Worm (Caenorhabditis elegans) whole organism, L2 larva: ENCODE measurements around the gene nuc-1.

Experiments used
- C34F6.9 ChIP-seq: fragments of 150-350 bp; optimal IDR thresholded peaks from 2 replicates; lab custom pipeline; 2014; ENCODE audit warnings: missing biosample characterization, missing genetic modification characterization
- F13H6.1 ChIP-seq: sonication (generic microtip); optimal IDR thresholded peaks from 2 replicates; lab custom pipeline; 2016; ENCODE audit warnings: missing genetic modification characterization, missing compliant biosample characterization
- R02D3.7 ChIP-seq: fragments of 150-350 bp; optimal IDR thresholded peaks from 2 replicates; lab custom pipeline; 2014; ENCODE audit warnings: missing biosample characterization, missing genetic modification characterization
- Y55F3AM.14 ChIP-seq: fragments of 200-800 bp; sonication (Bioruptor generic); optimal IDR thresholded peaks from 2 replicates; lab custom pipeline; 2018; ENCODE audit warnings: mild to moderate bottlenecking, missing genetic modification characterization, missing compliant biosample characterization
- alr-1 ChIP-seq: fragments of 150-350 bp; optimal IDR thresholded peaks from 2 replicates; lab custom pipeline; 2014; ENCODE audit warnings: missing biosample characterization, missing genetic modification characterization
- aly-2 ChIP-seq: fragments of 150-350 bp; optimal IDR thresholded peaks from 2 replicates; lab custom pipeline; 2014; ENCODE audit warnings: missing biosample characterization, missing genetic modification characterization
- blmp-1 ChIP-seq: sonication (generic microtip); optimal IDR thresholded peaks from 2 replicates; lab custom pipeline; 2017; ENCODE audit warnings: missing genetic modification characterization, mild to moderate bottlenecking, missing compliant biosample characterization, antibody characterized with exemption, moderate library complexity; ENCODE audit not compliant: insufficient read depth
- ceh-82 ChIP-seq: fragments of 150-350 bp; optimal IDR thresholded peaks from 2 replicates; lab custom pipeline; 2014; ENCODE audit warnings: missing biosample characterization, missing genetic modification characterization
- crh-2 ChIP-seq: sonication (generic microtip); optimal IDR thresholded peaks from 2 replicates; lab custom pipeline; 2017; ENCODE audit warnings: missing biosample characterization, missing genetic modification characterization
- dmd-4 ChIP-seq: sonication (generic microtip); optimal IDR thresholded peaks from 2 replicates; lab custom pipeline; 2017; ENCODE audit warnings: missing biosample characterization, missing genetic modification characterization
- egl-27 ChIP-seq: sonication (generic microtip); optimal IDR thresholded peaks from 3 replicates; lab custom pipeline; 2017; ENCODE audit warnings: missing biosample characterization, missing genetic modification reagents, missing genetic modification characterization
- elt-1 ChIP-seq: fragments of 150-350 bp; optimal IDR thresholded peaks from 2 replicates; lab custom pipeline; 2014; ENCODE audit warnings: missing biosample characterization, missing genetic modification characterization
- elt-3 ChIP-seq: sonication (generic microtip); optimal IDR thresholded peaks from 2 replicates; lab custom pipeline; 2017; ENCODE audit warnings: missing biosample characterization, missing genetic modification characterization
- fos-1 ChIP-seq: fragments of 150-350 bp; optimal IDR thresholded peaks from 2 replicates; lab custom pipeline; 2014; ENCODE audit warnings: missing biosample characterization, missing genetic modification characterization
- gmeb-1 ChIP-seq: fragments of 150-350 bp; optimal IDR thresholded peaks from 2 replicates; lab custom pipeline; 2014; ENCODE audit warnings: missing biosample characterization, missing genetic modification characterization
- lin-11 ChIP-seq: fragments of 150-350 bp; sonication (generic microtip); optimal IDR thresholded peaks from 2 replicates; lab custom pipeline; 2014; ENCODE audit warnings: missing biosample characterization, missing genetic modification characterization, inconsistent platforms, mixed read lengths
- lin-13 ChIP-seq: fragments of 150-350 bp; optimal IDR thresholded peaks from 2 replicates; lab custom pipeline; 2014; ENCODE audit warnings: missing biosample characterization, missing genetic modification reagents, missing genetic modification characterization
- lin-39 ChIP-seq: fragments of 150-350 bp; optimal IDR thresholded peaks from 2 replicates; lab custom pipeline; 2014; ENCODE audit warnings: missing biosample characterization, missing genetic modification reagents, missing genetic modification characterization
- mab-5 ChIP-seq: fragments of 150-350 bp; optimal IDR thresholded peaks from 2 replicates; lab custom pipeline; 2014; ENCODE audit warnings: missing biosample characterization, missing genetic modification characterization
- mdl-1 ChIP-seq, 2 experiments: fragments of 150-350 bp in 1 of 2; sonication (generic microtip) in 1 of 2; optimal IDR thresholded peaks; 2 replicates each; lab custom pipeline; 2017; ENCODE audit warnings: missing biosample characterization in 2 of 2, missing genetic modification characterization in 2 of 2
- nhr-10 ChIP-seq: sonication (generic microtip); optimal IDR thresholded peaks from 2 replicates; lab custom pipeline; 2017; ENCODE audit warnings: missing biosample characterization, missing genetic modification characterization
- nhr-11 ChIP-seq: fragments of 150-350 bp; optimal IDR thresholded peaks from 2 replicates; lab custom pipeline; 2014; ENCODE audit warnings: missing biosample characterization, missing genetic modification characterization
- nhr-12 ChIP-seq: fragments of 150-350 bp; optimal IDR thresholded peaks from 2 replicates; lab custom pipeline; 2014; ENCODE audit warnings: missing biosample characterization, missing genetic modification characterization
- nhr-129 ChIP-seq: fragments of 150-350 bp; optimal IDR thresholded peaks from 2 replicates; lab custom pipeline; 2014; ENCODE audit warnings: missing biosample characterization, missing genetic modification characterization
- nhr-21 ChIP-seq: fragments of 150-350 bp; optimal IDR thresholded peaks from 2 replicates; lab custom pipeline; 2014; ENCODE audit warnings: missing biosample characterization, missing genetic modification characterization
- nhr-23 ChIP-seq: fragments of 150-350 bp; optimal IDR thresholded peaks from 2 replicates; lab custom pipeline; 2014; ENCODE audit warnings: missing biosample characterization, missing genetic modification reagents, missing genetic modification characterization
- nhr-237 ChIP-seq: fragments of 150-350 bp; optimal IDR thresholded peaks from 2 replicates; lab custom pipeline; 2014; ENCODE audit warnings: missing biosample characterization, missing genetic modification characterization
- nhr-25 ChIP-seq: fragments of 150-350 bp; sonication (generic microtip); optimal IDR thresholded peaks from 3 replicates; lab custom pipeline; 2014; ENCODE audit warnings: missing biosample characterization, missing genetic modification characterization
- nhr-6 ChIP-seq: fragments of 150-350 bp; optimal IDR thresholded peaks from 2 replicates; lab custom pipeline; 2014; ENCODE audit warnings: missing biosample characterization, missing genetic modification characterization
- peb-1 ChIP-seq: fragments of 150-350 bp; optimal IDR thresholded peaks from 2 replicates; lab custom pipeline; 2014; ENCODE audit warnings: missing biosample characterization, missing genetic modification characterization
- sem-4 ChIP-seq: fragments of 150-350 bp; optimal IDR thresholded peaks from 2 replicates; lab custom pipeline; 2014; ENCODE audit warnings: missing biosample characterization, missing genetic modification reagents, missing genetic modification characterization
- skn-1 ChIP-seq: sonication (generic microtip); optimal IDR thresholded peaks from 2 replicates; lab custom pipeline; 2017; ENCODE audit warnings: missing biosample characterization, missing genetic modification characterization
- sma-3 ChIP-seq: sonication (generic microtip); optimal IDR thresholded peaks from 2 replicates; lab custom pipeline; 2016; ENCODE audit warnings: missing genetic modification reagents, missing genetic modification characterization, missing compliant biosample characterization
- sma-9 ChIP-seq, 2 experiments: fragments of 150-350 bp in 1 of 2; sonication (generic microtip) in 1 of 2; optimal IDR thresholded peaks; 2 replicates each; lab custom pipeline; 2014 to 2016; ENCODE audit warnings: missing genetic modification characterization in 2 of 2, mild to moderate bottlenecking in 1 of 2, missing biosample characterization in 1 of 2, missing compliant biosample characterization in 1 of 2, missing genetic modification reagents in 1 of 2, moderate library complexity in 1 of 2
- snpc-4 ChIP-seq: fragments of 150-350 bp; optimal IDR thresholded peaks from 2 replicates; lab custom pipeline; 2014; ENCODE audit warnings: missing biosample characterization, missing genetic modification characterization
- unc-39 ChIP-seq: fragments of 150-350 bp; optimal IDR thresholded peaks from 2 replicates; lab custom pipeline; 2014; ENCODE audit warnings: missing biosample characterization, missing genetic modification characterization
- unc-55 ChIP-seq: fragments of 150-350 bp; sonication (generic microtip); optimal IDR thresholded peaks from 3 replicates; lab custom pipeline; 2014; ENCODE audit warnings: missing biosample characterization, missing genetic modification reagents, missing genetic modification characterization
- unc-62 ChIP-seq: fragments of 150-350 bp; optimal IDR thresholded peaks from 2 replicates; lab custom pipeline; 2014; ENCODE audit warnings: missing biosample characterization, missing genetic modification reagents, missing genetic modification characterization
- ztf-1 ChIP-seq: fragments of 200-800 bp; sonication (Bioruptor generic); conservative IDR thresholded peaks from 2 replicates; pipeline ENCODE4 v1.3.6; 2022; ENCODE audit warnings: missing genetic modification characterization, missing compliant biosample characterization
- ztf-11 ChIP-seq: sonication (generic microtip); optimal IDR thresholded peaks from 2 replicates; lab custom pipeline; 2017; ENCODE audit warnings: missing biosample characterization, missing genetic modification characterization
- ztf-4 ChIP-seq: fragments of 150-350 bp; optimal IDR thresholded peaks from 2 replicates; lab custom pipeline; 2014; ENCODE audit warnings: missing biosample characterization, missing genetic modification characterization

nuc-1 gene

ce11 chrX:9553095-9553494, 13.4 kb downstream of the nuc-1 start:
- TF ChIP-seq gmeb-1 (tag; lab: Kevin White, UChicago) (peak; percentile 11), nhr-6 (tag; lab: Kevin White, UChicago) (peak; percentile 0), lin-11 (tag; lab: Kevin White, UChicago) (no peak), C34F6.9 (tag; lab: Kevin White, UChicago) (peak; percentile 22), alr-1 (tag; lab: Kevin White, UChicago) (no peak), elt-1 (tag; lab: Kevin White, UChicago) (no peak), F13H6.1 (tag; lab: Kevin White, UChicago) (peak; percentile 3), elt-3 (tag; lab: Kevin White, UChicago) (no peak), nhr-10 (tag; lab: Kevin White, UChicago) (no peak), unc-55 (GFP tag; lab: Kevin White, UChicago) (no peak), nhr-25 (tag; lab: Kevin White, UChicago) (peak; percentile 83), blmp-1 (tag; lab: Kevin White, UChicago) (peak; percentile 92), nhr-237 (tag; lab: Kevin White, UChicago) (no peak), lin-39 (no peak), skn-1 (tag; lab: Kevin White, UChicago) (no peak), nhr-129 (tag; lab: Kevin White, UChicago) (peak; percentile 66), mdl-1 (tag; optimal IDR thresholded peaks at IDR 0.05; lab: Kevin White, UChicago) (peak in 1 of 2 experiments; percentile 27), nhr-23 (tag; lab: Kevin White, UChicago) (no peak), dmd-4 (tag; lab: Kevin White, UChicago) (no peak), unc-62 (GFP tag; lab: Kevin White, UChicago) (no peak), ceh-82 (tag; lab: Kevin White, UChicago) (no peak), nhr-11 (tag; lab: Kevin White, UChicago) (no peak), nhr-21 (tag; lab: Kevin White, UChicago) (no peak), sma-3 (GFP tag; lab: Kevin White, UChicago) (peak; percentile 71), R02D3.7 (tag; lab: Kevin White, UChicago) (no peak), nhr-12 (no peak), sem-4 (tag; lab: Kevin White, UChicago) (peak; percentile 34), unc-39 (tag; lab: Kevin White, UChicago) (no peak), Y55F3AM.14 (GFP tag; lab: Kevin White, UChicago) (peak; percentile 35), crh-2 (tag; lab: Kevin White, UChicago) (peak; percentile 63), aly-2 (tag; lab: Kevin White, UChicago) (no peak), egl-27 (tag; lab: Kevin White, UChicago) (peak; percentile 25), lin-13 (GFP tag; lab: Kevin White, UChicago) (no peak), ztf-11 (no peak), sma-9 (GFP tag; optimal IDR thresholded peaks at IDR 0.05; lab: Kevin White, UChicago) (peak; percentile 82), sma-9 (tag; optimal IDR thresholded peaks at IDR 0.05; lab: Kevin White, UChicago) (no peak), peb-1 (tag; lab: Kevin White, UChicago) (no peak), fos-1 (peak; percentile 96), ztf-4 (tag; lab: Kevin White, UChicago) (no peak), snpc-4 (tag; lab: Kevin White, UChicago) (no peak)

- TF ChIP-seq R02D3.7 (tag; lab: Kevin White, UChicago) (no peak), sem-4 (tag; lab: Kevin White, UChicago) (no peak), ztf-1 (GFP tag; lab: Robert Waterston, UW) (no peak), mab-5 (tag; lab: Kevin White, UChicago) (no peak), crh-2 (tag; lab: Kevin White, UChicago) (no peak), nhr-6 (tag; lab: Kevin White, UChicago) (no peak), nhr-21 (tag; lab: Kevin White, UChicago) (no peak), unc-39 (tag; lab: Kevin White, UChicago) (no peak), skn-1 (tag; lab: Kevin White, UChicago) (no peak), nhr-237 (tag; lab: Kevin White, UChicago) (no peak)
Measured at ce11 chrX:9555238-9555637, 15.5 kb downstream of the nuc-1 start.
